Worm (Caenorhabditis elegans): ENCODE data around the gene W09D10.5.
A peak's percentile ranks its signal among the peaks of the same experiment; 100 is the strongest.

The W09D10.5 gene

ce11 chrIII:10711192-10711673, at the start of gene W09D10.5:
W09D10.5 (minus strand) TSS chrIII:10711536.
- peak; percentile 47 for TF ChIP-seq nhr-43 (tag; optimal IDR thresholded peaks at IDR 0.05; ENCODE audit: poor library complexity, severe bottlenecking)
- TF ChIP-seq ZK546.5 (tag; optimal IDR thresholded peaks at IDR 0.05), result no peak
- peak; percentile 72 for TF ChIP-seq nhr-23 (tag; optimal IDR thresholded peaks at IDR 0.05)
- peak; percentile 49 for TF ChIP-seq pha-4 (tag; optimal IDR thresholded peaks at IDR 0.05)
- TF ChIP-seq nhr-28 (tag; optimal IDR thresholded peaks at IDR 0.05), result no peak
- no peak for TF ChIP-seq zag-1 (tag; optimal IDR thresholded peaks at IDR 0.05)
- TF ChIP-seq ceh-28 (tag; optimal IDR thresholded peaks at IDR 0.05), result peak; percentile 55
- peak; percentile 90 for TF ChIP-seq ama-1 (optimal IDR thresholded peaks at IDR 0.05)
- peak; percentile 47 for TF ChIP-seq elt-2 (tag; optimal IDR thresholded peaks at IDR 0.05)
- no peak for TF ChIP-seq egl-27 (tag; optimal IDR thresholded peaks at IDR 0.05)
- no peak for TF ChIP-seq lin-39 (tag; optimal IDR thresholded peaks at IDR 0.05)
- no peak for TF ChIP-seq hmg-11 (tag; optimal IDR thresholded peaks at IDR 0.05)
- peak; percentile 43 for TF ChIP-seq ztf-4 (tag; optimal IDR thresholded peaks at IDR 0.05)
- TF ChIP-seq lsy-12 (tag; optimal IDR thresholded peaks at IDR 0.05), result peak; percentile 68
- peak; percentile 29 for TF ChIP-seq pqm-1 (tag; optimal IDR thresholded peaks at IDR 0.05)
- no peak for TF ChIP-seq ztf-11 (tag; optimal IDR thresholded peaks at IDR 0.05)
- TF ChIP-seq ceh-16 (tag; optimal IDR thresholded peaks at IDR 0.05), result no peak

DNA sequence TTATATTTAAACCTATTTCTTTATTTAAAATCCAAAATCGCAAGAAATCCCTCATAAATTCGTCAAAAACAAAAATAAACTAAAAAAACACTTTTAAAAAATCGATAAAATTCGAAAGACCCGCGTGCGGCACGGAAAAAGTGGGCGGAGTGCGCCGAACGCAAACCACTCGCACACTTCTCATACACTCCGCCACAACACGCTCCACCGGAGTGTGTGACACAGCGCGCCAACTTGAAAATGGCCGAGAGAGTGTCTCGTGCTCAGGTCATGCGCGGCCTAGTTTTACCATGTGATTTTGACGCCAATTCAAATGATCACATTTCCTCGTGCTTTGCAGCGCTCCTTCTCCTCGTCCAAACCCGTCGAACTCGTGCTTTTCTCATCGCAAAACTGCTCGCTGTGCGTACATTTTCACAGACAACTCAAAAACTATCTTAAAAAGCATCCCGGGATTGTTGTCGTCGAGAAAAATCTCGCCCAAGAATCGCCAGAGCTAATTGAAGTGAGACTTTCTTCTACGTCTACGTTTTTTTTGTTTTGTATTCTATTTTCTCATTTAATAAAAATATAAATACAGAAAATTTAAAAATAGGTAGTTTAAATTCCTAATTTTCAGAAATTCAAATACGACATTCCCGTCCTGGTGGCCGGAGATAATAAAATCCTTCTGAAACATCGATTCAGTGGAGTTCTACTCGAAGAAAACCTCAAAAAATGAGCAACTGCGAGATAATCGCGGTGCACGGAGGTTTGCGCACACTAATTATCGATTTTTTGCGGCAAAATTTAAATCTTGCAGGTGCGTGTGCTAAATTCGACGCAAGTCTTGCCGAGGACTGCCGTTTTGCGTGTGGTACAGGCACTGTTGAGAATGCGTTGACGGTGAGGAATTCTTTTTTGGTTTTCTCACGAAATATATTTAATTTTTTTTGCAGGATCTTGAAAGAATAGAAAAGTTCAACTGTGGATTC, 48.0 kb upstream of the W09D10.5 start, which contains the start of gene tasp-1:
Gene tasp-1 (plus strand): TSS at position 258 of the 974 bp plus-strand sequence.
- peak; percentile 99 for TF ChIP-seq elt-2 (tag; optimal IDR thresholded peaks at IDR 0.05)
- TF ChIP-seq nhr-67 (tag; optimal IDR thresholded peaks at IDR 0.05), result peak; percentile 54
- TF ChIP-seq ztf-4 (tag; optimal IDR thresholded peaks at IDR 0.05), result peak; percentile 96
- TF ChIP-seq jun-1 (tag; optimal IDR thresholded peaks at IDR 0.05), result peak; percentile 100
- TF ChIP-seq eor-1 (tag; optimal IDR thresholded peaks at IDR 0.05), result peak in 1 of 2 experiments; percentile 50
- peak; percentile 97 for TF ChIP-seq egl-27 (tag; optimal IDR thresholded peaks at IDR 0.05)
- TF ChIP-seq sea-2 (GFP tag; optimal IDR thresholded peaks at IDR 0.05), result peak; percentile 96
- peak; percentile 94 for TF ChIP-seq elt-1 (tag; optimal IDR thresholded peaks at IDR 0.05)
- peak; percentile 93 for TF ChIP-seq aly-2 (tag; optimal IDR thresholded peaks at IDR 0.05)
- peak; percentile 100 for TF ChIP-seq hmg-11 (tag; optimal IDR thresholded peaks at IDR 0.05)
- TF ChIP-seq nhr-12 (tag; optimal IDR thresholded peaks at IDR 0.05), result no peak
- no peak for TF ChIP-seq nhr-237 (tag; optimal IDR thresholded peaks at IDR 0.05)
- peak; percentile 97 for TF ChIP-seq pqm-1 (tag; optimal IDR thresholded peaks at IDR 0.05)
- peak; percentile 98 for TF ChIP-seq R02D3.7 (tag; optimal IDR thresholded peaks at IDR 0.05)
- TF ChIP-seq nhr-23 (tag; optimal IDR thresholded peaks at IDR 0.05), result peak; percentile 100
- TF ChIP-seq lin-15B (tag; optimal IDR thresholded peaks at IDR 0.05), result peak; percentile 100
- TF ChIP-seq fkh-2 (tag; optimal IDR thresholded peaks at IDR 0.05), result peak; percentile 94
- peak; percentile 100 for TF ChIP-seq fkh-10 (GFP tag; optimal IDR thresholded peaks at IDR 0.05)
- TF ChIP-seq ceh-82 (tag; optimal IDR thresholded peaks at IDR 0.05), result peak; percentile 99
- peak; percentile 53 for TF ChIP-seq mml-1 (tag; optimal IDR thresholded peaks at IDR 0.05)
- TF ChIP-seq skn-1 (tag; optimal IDR thresholded peaks at IDR 0.05), result peak; percentile 98
- peak; percentile 99 for TF ChIP-seq nhr-43 (tag; optimal IDR thresholded peaks at IDR 0.05; ENCODE audit: poor library complexity, severe bottlenecking)
- TF ChIP-seq unc-39 (tag; optimal IDR thresholded peaks at IDR 0.05), result peak; percentile 64
- peak; percentile 90 for TF ChIP-seq zag-1 (tag; optimal IDR thresholded peaks at IDR 0.05)
- TF ChIP-seq ceh-28 (tag; optimal IDR thresholded peaks at IDR 0.05), result peak; percentile 99
- peak; percentile 100 for TF ChIP-seq pha-4 (tag; optimal IDR thresholded peaks at IDR 0.05)
- TF ChIP-seq lin-39 (tag; optimal IDR thresholded peaks at IDR 0.05), result peak; percentile 100
- peak; percentile 77 for TF ChIP-seq ceh-16 (tag; optimal IDR thresholded peaks at IDR 0.05)
- peak; percentile 98 for TF ChIP-seq egl-5 (tag; optimal IDR thresholded peaks at IDR 0.05)
- TF ChIP-seq ceh-9 (tag; optimal IDR thresholded peaks at IDR 0.05), result no peak
- TF ChIP-seq tbx-2 (tag; optimal IDR thresholded peaks at IDR 0.05), result peak; percentile 97
- peak; percentile 100 for TF ChIP-seq nhr-25 (tag; optimal IDR thresholded peaks at IDR 0.05)
- peak; percentile 76 for TF ChIP-seq ztf-11 (tag; optimal IDR thresholded peaks at IDR 0.05)
- peak; percentile 73 for TF ChIP-seq ZK546.5 (tag; optimal IDR thresholded peaks at IDR 0.05)
- TF ChIP-seq nhr-76 (tag; optimal IDR thresholded peaks at IDR 0.05), result peak; percentile 94
- peak; percentile 97 to 100 (median 97) for TF ChIP-seq elt-3 (tag; optimal IDR thresholded peaks at IDR 0.05)
- peak; percentile 88 for TF ChIP-seq nhr-28 (tag; optimal IDR thresholded peaks at IDR 0.05)
- peak; percentile 100 for TF ChIP-seq lsy-12 (tag; optimal IDR thresholded peaks at IDR 0.05)
- TF ChIP-seq nfya-1 (tag; optimal IDR thresholded peaks at IDR 0.05; ENCODE audit: insufficient read depth), result peak; percentile 99
- TF ChIP-seq snpc-4 (tag; optimal IDR thresholded peaks at IDR 0.05), result peak; percentile 97
- peak; percentile 99 for TF ChIP-seq fos-1 (tag; optimal IDR thresholded peaks at IDR 0.05)
- peak; percentile 100 for TF ChIP-seq unc-62 (GFP tag; optimal IDR thresholded peaks at IDR 0.05)
- peak; percentile 99 for TF ChIP-seq mdl-1 (tag; optimal IDR thresholded peaks at IDR 0.05)
- TF ChIP-seq daf-12 (tag; optimal IDR thresholded peaks at IDR 0.05), result peak; percentile 83
- TF ChIP-seq nhr-77 (tag; optimal IDR thresholded peaks at IDR 0.05), result peak; percentile 96
